Worm (Caenorhabditis elegans) whole organism, young adult: Measurements from ENCODE around the gene F19G12.11.

Source experiments
- Y95B8A.8 ChIP-seq: fragments of 200-800 bp; sonication (Bioruptor generic); IDR thresholded peaks from 2 replicates; pipeline ENCODE4 v1.3.6; 2022; ENCODE audit warnings: missing genetic modification reagents, missing genetic modification characterization, missing compliant biosample characterization
- ceh-27 ChIP-seq: fragments of 200-800 bp; sonication (Bioruptor generic); optimal IDR thresholded peaks from 2 replicates; lab custom pipeline; 2018; ENCODE audit warnings: mild to moderate bottlenecking, missing genetic modification characterization, moderate library complexity, missing compliant biosample characterization
- madf-10 ChIP-seq: sonication (generic microtip); optimal IDR thresholded peaks from 2 replicates; lab custom pipeline; 2016; ENCODE audit warnings: mild to moderate bottlenecking, missing genetic modification characterization, missing compliant biosample characterization

ce11 chrX:1473794-1474193, 47.5 kb upstream of the F19G12.11 start:
- TF ChIP-seq madf-10 (tag; lab: Kevin White, UChicago) (no peak), Y95B8A.8 (no peak), ceh-27 (no peak)
